Worm (Caenorhabditis elegans) whole organism, L2 larva: ENCODE measurements around the gene F58B4.5.

Source experiments
- C34F6.9 ChIP-seq: fragments of 150-350 bp; optimal IDR thresholded peaks from 2 replicates; lab custom pipeline; 2014; ENCODE audit warnings: missing biosample characterization, missing genetic modification characterization
- F13H6.1 ChIP-seq: sonication (generic microtip); optimal IDR thresholded peaks from 2 replicates; lab custom pipeline; 2016; ENCODE audit warnings: missing genetic modification characterization, missing compliant biosample characterization
- R02D3.7 ChIP-seq: fragments of 150-350 bp; optimal IDR thresholded peaks from 2 replicates; lab custom pipeline; 2014; ENCODE audit warnings: missing biosample characterization, missing genetic modification characterization
- Y55F3AM.14 ChIP-seq: fragments of 200-800 bp; sonication (Bioruptor generic); optimal IDR thresholded peaks from 2 replicates; lab custom pipeline; 2018; ENCODE audit warnings: mild to moderate bottlenecking, missing genetic modification characterization, missing compliant biosample characterization
- alr-1 ChIP-seq: fragments of 150-350 bp; optimal IDR thresholded peaks from 2 replicates; lab custom pipeline; 2014; ENCODE audit warnings: missing biosample characterization, missing genetic modification characterization
- aly-2 ChIP-seq: fragments of 150-350 bp; optimal IDR thresholded peaks from 2 replicates; lab custom pipeline; 2014; ENCODE audit warnings: missing biosample characterization, missing genetic modification characterization
- ama-1 ChIP-seq: fragments of 150-350 bp; optimal IDR thresholded peaks from 2 replicates; lab custom pipeline; 2018; ENCODE audit warnings: inconsistent platforms
- blmp-1 ChIP-seq: sonication (generic microtip); optimal IDR thresholded peaks from 2 replicates; lab custom pipeline; 2017; ENCODE audit warnings: missing genetic modification characterization, mild to moderate bottlenecking, missing compliant biosample characterization, antibody characterized with exemption, moderate library complexity; ENCODE audit not compliant: insufficient read depth
- dmd-4 ChIP-seq: sonication (generic microtip); optimal IDR thresholded peaks from 2 replicates; lab custom pipeline; 2017; ENCODE audit warnings: missing biosample characterization, missing genetic modification characterization
- egl-27 ChIP-seq: sonication (generic microtip); optimal IDR thresholded peaks from 3 replicates; lab custom pipeline; 2017; ENCODE audit warnings: missing biosample characterization, missing genetic modification reagents, missing genetic modification characterization
- elt-3 ChIP-seq: sonication (generic microtip); optimal IDR thresholded peaks from 2 replicates; lab custom pipeline; 2017; ENCODE audit warnings: missing biosample characterization, missing genetic modification characterization
- fos-1 ChIP-seq: fragments of 150-350 bp; optimal IDR thresholded peaks from 2 replicates; lab custom pipeline; 2014; ENCODE audit warnings: missing biosample characterization, missing genetic modification characterization
- gmeb-1 ChIP-seq: fragments of 150-350 bp; optimal IDR thresholded peaks from 2 replicates; lab custom pipeline; 2014; ENCODE audit warnings: missing biosample characterization, missing genetic modification characterization
- lin-11 ChIP-seq: fragments of 150-350 bp; sonication (generic microtip); optimal IDR thresholded peaks from 2 replicates; lab custom pipeline; 2014; ENCODE audit warnings: missing biosample characterization, missing genetic modification characterization, inconsistent platforms, mixed read lengths
- lin-39 ChIP-seq: fragments of 150-350 bp; optimal IDR thresholded peaks from 2 replicates; lab custom pipeline; 2014; ENCODE audit warnings: missing biosample characterization, missing genetic modification reagents, missing genetic modification characterization
- lsy-2 ChIP-seq, 2 experiments: fragments of 150-350 bp in 1 of 2; sonication (generic microtip) in 1 of 2; optimal IDR thresholded peaks; 2 replicates each; lab custom pipeline; 2014 to 2017; ENCODE audit warnings: missing biosample characterization in 2 of 2, missing genetic modification characterization in 2 of 2
- mab-5 ChIP-seq: fragments of 150-350 bp; optimal IDR thresholded peaks from 2 replicates; lab custom pipeline; 2014; ENCODE audit warnings: missing biosample characterization, missing genetic modification characterization
- mbf-1 ChIP-seq: sonication (generic microtip); optimal IDR thresholded peaks from 2 replicates; lab custom pipeline; 2017; ENCODE audit warnings: missing biosample characterization, missing genetic modification characterization
- nhr-10 ChIP-seq: sonication (generic microtip); optimal IDR thresholded peaks from 2 replicates; lab custom pipeline; 2017; ENCODE audit warnings: missing biosample characterization, missing genetic modification characterization
- nhr-11 ChIP-seq: fragments of 150-350 bp; optimal IDR thresholded peaks from 2 replicates; lab custom pipeline; 2014; ENCODE audit warnings: missing biosample characterization, missing genetic modification characterization
- nhr-21 ChIP-seq: fragments of 150-350 bp; optimal IDR thresholded peaks from 2 replicates; lab custom pipeline; 2014; ENCODE audit warnings: missing biosample characterization, missing genetic modification characterization
- nhr-23 ChIP-seq: fragments of 150-350 bp; optimal IDR thresholded peaks from 2 replicates; lab custom pipeline; 2014; ENCODE audit warnings: missing biosample characterization, missing genetic modification reagents, missing genetic modification characterization
- nhr-237 ChIP-seq: fragments of 150-350 bp; optimal IDR thresholded peaks from 2 replicates; lab custom pipeline; 2014; ENCODE audit warnings: missing biosample characterization, missing genetic modification characterization
- nhr-25 ChIP-seq: fragments of 150-350 bp; sonication (generic microtip); optimal IDR thresholded peaks from 3 replicates; lab custom pipeline; 2014; ENCODE audit warnings: missing biosample characterization, missing genetic modification characterization
- nhr-6 ChIP-seq: fragments of 150-350 bp; optimal IDR thresholded peaks from 2 replicates; lab custom pipeline; 2014; ENCODE audit warnings: missing biosample characterization, missing genetic modification characterization
- nhr-77 ChIP-seq: fragments of 150-350 bp; optimal IDR thresholded peaks from 2 replicates; lab custom pipeline; 2014; ENCODE audit warnings: missing biosample characterization, missing genetic modification characterization
- peb-1 ChIP-seq: fragments of 150-350 bp; optimal IDR thresholded peaks from 2 replicates; lab custom pipeline; 2014; ENCODE audit warnings: missing biosample characterization, missing genetic modification characterization
- sem-4 ChIP-seq: fragments of 150-350 bp; optimal IDR thresholded peaks from 2 replicates; lab custom pipeline; 2014; ENCODE audit warnings: missing biosample characterization, missing genetic modification reagents, missing genetic modification characterization
- skn-1 ChIP-seq: sonication (generic microtip); optimal IDR thresholded peaks from 2 replicates; lab custom pipeline; 2017; ENCODE audit warnings: missing biosample characterization, missing genetic modification characterization
- sma-3 ChIP-seq: sonication (generic microtip); optimal IDR thresholded peaks from 2 replicates; lab custom pipeline; 2016; ENCODE audit warnings: missing genetic modification reagents, missing genetic modification characterization, missing compliant biosample characterization
- unc-39 ChIP-seq: fragments of 150-350 bp; optimal IDR thresholded peaks from 2 replicates; lab custom pipeline; 2014; ENCODE audit warnings: missing biosample characterization, missing genetic modification characterization
- unc-55 ChIP-seq: fragments of 150-350 bp; sonication (generic microtip); optimal IDR thresholded peaks from 3 replicates; lab custom pipeline; 2014; ENCODE audit warnings: missing biosample characterization, missing genetic modification reagents, missing genetic modification characterization
- unc-62 ChIP-seq: fragments of 150-350 bp; optimal IDR thresholded peaks from 2 replicates; lab custom pipeline; 2014; ENCODE audit warnings: missing biosample characterization, missing genetic modification reagents, missing genetic modification characterization
- zag-1 ChIP-seq: fragments of 150-350 bp; optimal IDR thresholded peaks from 2 replicates; lab custom pipeline; 2014; ENCODE audit warnings: missing biosample characterization, missing genetic modification characterization
- ztf-1 ChIP-seq: fragments of 200-800 bp; sonication (Bioruptor generic); conservative IDR thresholded peaks from 2 replicates; pipeline ENCODE4 v1.3.6; 2022; ENCODE audit warnings: missing genetic modification characterization, missing compliant biosample characterization
- ztf-4 ChIP-seq: fragments of 150-350 bp; optimal IDR thresholded peaks from 2 replicates; lab custom pipeline; 2014; ENCODE audit warnings: missing biosample characterization, missing genetic modification characterization

The F58B4.5 gene

DNA sequence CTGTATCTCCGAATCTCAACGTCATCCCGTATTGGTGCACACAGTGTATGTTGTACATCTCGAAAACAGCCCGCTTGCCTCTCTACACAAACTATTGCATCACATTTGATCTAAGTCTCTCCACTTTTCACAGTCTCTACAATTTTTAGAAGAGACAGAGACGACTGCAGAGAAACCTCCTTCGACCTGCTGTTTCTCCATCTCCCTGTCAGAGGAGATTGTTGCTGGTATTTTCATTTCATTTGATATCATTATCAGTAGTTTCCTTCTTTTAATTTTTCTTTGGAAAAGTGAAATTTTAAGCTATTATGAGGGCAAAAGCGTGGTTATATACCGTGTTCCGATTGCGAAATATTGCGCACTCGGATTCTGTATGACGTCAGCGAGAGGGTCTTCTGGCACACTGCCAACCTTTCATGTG, 8.1 kb downstream of the F58B4.5 start (continued):
- TF ChIP-seq fos-1 (tag; lab: Kevin White, UChicago) (peak; percentile 74), unc-55 (GFP tag; lab: Kevin White, UChicago) (peak; percentile 59), lin-11 (tag; lab: Kevin White, UChicago) (no peak), sem-4 (tag; lab: Kevin White, UChicago) (no peak), blmp-1 (tag; lab: Kevin White, UChicago) (peak; percentile 71)

- no peak for TF ChIP-seq blmp-1 (tag; lab: Kevin White, UChicago)
- no peak for TF ChIP-seq skn-1
- no peak for TF ChIP-seq nhr-21 (tag; lab: Kevin White, UChicago)
- no peak for TF ChIP-seq fos-1 (tag; lab: Kevin White, UChicago)
- TF ChIP-seq ztf-1 (GFP tag; lab: Robert Waterston, UW) = no peak
These were observed 8.7 kb downstream of the F58B4.5 start, which contains the start of gene F17C11.26 for ce11 chrV:10941150-10941549. F17C11.26 (plus strand) TSS chrV:10941450.

DNA sequence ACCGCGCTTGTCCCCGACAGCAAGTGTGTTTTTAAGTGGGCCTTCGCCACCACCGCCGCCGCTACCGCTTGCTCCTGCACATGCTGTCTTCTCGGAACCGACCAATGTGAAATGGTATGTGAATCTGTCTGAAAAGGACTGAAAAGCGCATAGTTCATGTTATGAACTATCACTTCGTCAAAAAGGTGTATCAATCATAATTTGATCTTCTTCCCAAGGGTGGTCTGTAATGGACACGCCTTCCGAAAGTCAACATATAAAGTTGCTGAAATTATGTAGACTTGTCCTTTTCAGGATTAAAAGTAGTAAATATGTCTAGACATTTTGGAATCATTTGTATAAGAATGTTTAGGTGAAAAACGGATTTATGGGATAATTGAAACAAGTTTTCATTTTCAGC, 9.7 kb downstream of the F58B4.5 start, which contains the start of gene zip-9:
zip-9 (plus strand) TSS at position 301 of the 400 bp plus-strand sequence.
- TF ChIP-seq unc-39 (tag; lab: Kevin White, UChicago) = no peak
- TF ChIP-seq nhr-6 = no peak
- TF ChIP-seq dmd-4 (tag; lab: Kevin White, UChicago) = no peak
- TF ChIP-seq, all 48 proteins: peak for 0

ce11 chrV:10944903-10945302, 12.4 kb downstream of the F58B4.5 start:
- TF ChIP-seq lsy-2 (tag; optimal IDR thresholded peaks at IDR 0.05; lab: Kevin White, UChicago) (peak in 1 of 2 experiments; percentile 15), nhr-10 (tag; lab: Kevin White, UChicago) (no peak)

DNA sequence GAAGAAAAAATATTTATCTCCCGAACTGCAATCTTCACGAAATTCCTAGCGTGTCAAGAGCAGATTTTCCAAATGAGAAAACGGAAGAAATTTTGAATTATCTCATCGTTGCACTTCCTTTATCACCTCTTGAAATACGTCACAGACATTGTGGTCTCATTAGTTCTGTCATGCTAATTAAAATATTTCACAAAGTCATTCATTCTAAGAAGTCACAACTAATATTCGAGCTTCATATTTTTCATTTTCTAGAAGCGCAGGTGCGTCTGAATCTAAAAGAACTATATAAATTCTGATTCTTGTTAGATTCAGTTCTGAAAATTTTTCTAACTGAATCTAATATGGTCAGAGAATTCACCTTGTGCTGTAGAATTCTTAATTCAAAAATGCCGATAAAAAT, 14.7 kb downstream of the F58B4.5 start:
- TF ChIP-seq nhr-23 (tag; lab: Kevin White, UChicago) (no peak), zag-1 (no peak), F13H6.1 (tag; lab: Kevin White, UChicago) (no peak), nhr-11 (tag; lab: Kevin White, UChicago) (no peak), elt-3 (tag; lab: Kevin White, UChicago) (no peak), ama-1 (lab: Kevin White, UChicago) (no peak), nhr-77 (tag; lab: Kevin White, UChicago) (no peak)

- TF ChIP-seq mab-5 (tag; lab: Kevin White, UChicago) = no peak
- TF ChIP-seq, all 48 proteins: peak for 0
These were observed 15.4 kb downstream of the F58B4.5 start, which contains the start of gene F17C11.2 for ce11 chrV:10947930-10948329. F17C11.2 (plus strand) TSS chrV:10948230.

- TF ChIP-seq ztf-1 (GFP tag; lab: Robert Waterston, UW) (no peak), ztf-4 (tag; lab: Kevin White, UChicago) (no peak), nhr-77 (tag; lab: Kevin White, UChicago) (no peak), R02D3.7 (tag; lab: Kevin White, UChicago) (no peak), aly-2 (no peak), peb-1 (tag; lab: Kevin White, UChicago) (no peak), unc-62 (GFP tag; lab: Kevin White, UChicago) (no peak)
- TF ChIP-seq, all 48 proteins: peak for 0
These were observed 17.0 kb downstream of the F58B4.5 start, which contains the start of gene col-153 for ce11 chrV:10949511-10949910. col-153 (plus strand) TSS chrV:10949811.

- no peak for TF ChIP-seq nhr-237 (tag; lab: Kevin White, UChicago)
- TF ChIP-seq nhr-25 (tag; lab: Kevin White, UChicago) = peak; percentile 90
- no peak for TF ChIP-seq dmd-4 (tag; lab: Kevin White, UChicago)
- TF ChIP-seq skn-1 = no peak
- no peak for TF ChIP-seq alr-1 (tag; lab: Kevin White, UChicago)
- peak; percentile 54 for TF ChIP-seq zag-1
- peak; percentile 39 for TF ChIP-seq mab-5 (tag; lab: Kevin White, UChicago)
- no peak for TF ChIP-seq unc-62 (GFP tag; lab: Kevin White, UChicago)
- no peak for TF ChIP-seq mbf-1 (tag; lab: Kevin White, UChicago)
- TF ChIP-seq blmp-1 (tag; lab: Kevin White, UChicago) = peak; percentile 76
- no peak for TF ChIP-seq ztf-1 (GFP tag; lab: Robert Waterston, UW)
- TF ChIP-seq gmeb-1 (tag; lab: Kevin White, UChicago) = peak; percentile 58
- TF ChIP-seq sem-4 (tag; lab: Kevin White, UChicago) = peak; percentile 70
- peak; percentile 85 for TF ChIP-seq C34F6.9
- TF ChIP-seq sma-3 = peak; percentile 75
- peak; percentile 86 for TF ChIP-seq Y55F3AM.14 (GFP tag; lab: Kevin White, UChicago)
- TF ChIP-seq lsy-2 (tag; optimal IDR thresholded peaks at IDR 0.05; lab: Kevin White, UChicago) = peak in 1 of 2 experiments; percentile 84
- TF ChIP-seq aly-2 = no peak
- TF ChIP-seq fos-1 (tag; lab: Kevin White, UChicago) = peak; percentile 66
- TF ChIP-seq lin-39 (tag; lab: Kevin White, UChicago) = no peak
- peak; percentile 88 for TF ChIP-seq ztf-4 (tag; lab: Kevin White, UChicago)
- peak; percentile 81 for TF ChIP-seq nhr-21 (tag; lab: Kevin White, UChicago)
- TF ChIP-seq egl-27 (tag; lab: Kevin White, UChicago) = peak; percentile 49
These were observed 19.3 kb downstream of the F58B4.5 start, which contains the start of gene F17C11.4 for ce11 chrV:10951655-10952278. F17C11.4 (plus strand) TSS chrV:10951860.
